Fruit fly (Drosophila melanogaster) whole organism, embryonic: Measurements from ENCODE around the gene Pstk.

Experiments used
- CG1024 ChIP-seq: fragments of 200-800 bp; sonication (Bioruptor generic); IDR thresholded peaks from 2 replicates; pipeline ENCODE4 v1.3.6; 2022; ENCODE audit warnings: missing biosample characterization, missing genetic modification characterization
- CG11560 ChIP-seq: fragments of 200-800 bp; sonication (Bioruptor generic); IDR thresholded peaks from 3 replicates; pipeline ENCODE4 v1.3.6; 2022; ENCODE audit warnings: missing biosample characterization, missing genetic modification characterization
- CG11723 ChIP-seq: fragments of 200-800 bp; sonication (Bioruptor generic); optimal IDR thresholded peaks from 2 replicates; lab custom pipeline; 2017; ENCODE audit warnings: missing biosample characterization, mild to moderate bottlenecking, missing genetic modification characterization
- CG12155 ChIP-seq: fragments of 200-800 bp; sonication (Bioruptor generic); optimal IDR thresholded peaks from 3 replicates; lab custom pipeline; 2016; ENCODE audit warnings: missing biosample characterization, missing genetic modification characterization
- CG1233 ChIP-seq: fragments of 200-800 bp; sonication (Bioruptor generic); optimal IDR thresholded peaks from 4 replicates; lab custom pipeline; 2018; ENCODE audit warnings: missing biosample characterization, mild to moderate bottlenecking, missing genetic modification characterization
- CG13287 ChIP-seq: fragments of 200-800 bp; sonication (Bioruptor generic); IDR thresholded peaks from 2 replicates; pipeline ENCODE4 v1.3.6; 2022; ENCODE audit warnings: missing biosample characterization, missing genetic modification characterization; ENCODE audit not compliant: partially characterized antibody
- CG15479 ChIP-seq: fragments of 200-800 bp; sonication (Bioruptor generic); optimal IDR thresholded peaks from 3 replicates; lab custom pipeline; 2019; ENCODE audit warnings: missing biosample characterization, mild to moderate bottlenecking, missing genetic modification characterization, moderate library complexity
- CG15696 ChIP-seq: fragments of 200-800 bp; sonication (Bioruptor generic); optimal IDR thresholded peaks from 2 replicates; lab custom pipeline; 2019; ENCODE audit warnings: missing biosample characterization, mild to moderate bottlenecking, missing genetic modification characterization, moderate library complexity
- CG17385 ChIP-seq: fragments of 200-800 bp; sonication (Bioruptor generic); optimal IDR thresholded peaks from 3 replicates; lab custom pipeline; 2018; ENCODE audit warnings: missing biosample characterization, mild to moderate bottlenecking, missing genetic modification characterization
- CG34224 ChIP-seq: fragments of 200-800 bp; sonication (Bioruptor generic); IDR thresholded peaks from 3 replicates; pipeline ENCODE4 v1.3.6; 2022; ENCODE audit warnings: missing biosample characterization, missing genetic modification characterization; ENCODE audit not compliant: partially characterized antibody
- CG34376 ChIP-seq: fragments of 200-800 bp; sonication (Bioruptor generic); optimal IDR thresholded peaks from 2 replicates; lab custom pipeline; 2018; ENCODE audit warnings: missing biosample characterization, mild to moderate bottlenecking, missing genetic modification characterization
- CG4360 ChIP-seq: fragments of 200-800 bp; sonication (Bioruptor generic); IDR thresholded peaks from 2 replicates; pipeline ENCODE4 v1.3.6; 2022; ENCODE audit warnings: missing biosample characterization, missing genetic modification characterization
- CG9215 ChIP-seq: fragments of 200-800 bp; sonication (Bioruptor generic); IDR thresholded peaks from 2 replicates; pipeline ENCODE4 v1.3.6; 2022; ENCODE audit warnings: missing biosample characterization, missing genetic modification characterization
- CG9932 ChIP-seq: fragments of 200-800 bp; sonication (Bioruptor generic); IDR thresholded peaks from 2 replicates; pipeline ENCODE4 v1.3.6; 2022; ENCODE audit warnings: missing biosample characterization, missing genetic modification characterization
- Dll ChIP-seq: fragments of 200-800 bp; sonication (Bioruptor generic); IDR thresholded peaks from 4 replicates; pipeline ENCODE4 v1.3.6; 2022; ENCODE audit warnings: missing biosample characterization, missing genetic modification characterization; ENCODE audit not compliant: partially characterized antibody
- Dp ChIP-seq: fragments of 200-800 bp; sonication (Bioruptor generic); optimal IDR thresholded peaks from 2 replicates; lab custom pipeline; 2018; ENCODE audit warnings: missing biosample characterization, mild to moderate bottlenecking, missing genetic modification characterization, moderate library complexity
- Elba2 ChIP-seq: fragments of 200-800 bp; sonication (Bioruptor generic); optimal IDR thresholded peaks from 3 replicates; lab custom pipeline; 2016; ENCODE audit warnings: missing biosample characterization, missing genetic modification characterization
- HLH4C ChIP-seq: fragments of 200-800 bp; sonication (Bioruptor generic); IDR thresholded peaks from 3 replicates; pipeline ENCODE4 v1.3.6; 2022; ENCODE audit warnings: missing biosample characterization, missing genetic modification characterization; ENCODE audit not compliant: partially characterized antibody
- HLHmδ ChIP-seq: fragments of 200-800 bp; sonication (Bioruptor generic); optimal IDR thresholded peaks from 2 replicates; lab custom pipeline; 2018; ENCODE audit warnings: missing biosample characterization, mild to moderate bottlenecking, missing genetic modification characterization, moderate library complexity
- HmgD ChIP-seq: fragments of 200-800 bp; sonication (Bioruptor generic); optimal IDR thresholded peaks from 3 replicates; lab custom pipeline; 2016; ENCODE audit warnings: missing biosample characterization, missing genetic modification characterization
- HmgZ ChIP-seq: fragments of 200-800 bp; sonication (Bioruptor generic); optimal IDR thresholded peaks from 2 replicates; lab custom pipeline; 2018; ENCODE audit warnings: missing biosample characterization, mild to moderate bottlenecking, missing genetic modification characterization
- Hr39 ChIP-seq: fragments of >200 bp; optimal IDR thresholded peaks from 2 replicates; lab custom pipeline; 2017
- MESR4 ChIP-seq: fragments of 200-800 bp; sonication (Bioruptor generic); optimal IDR thresholded peaks from 2 replicates; lab custom pipeline; 2018; ENCODE audit warnings: missing biosample characterization, mild to moderate bottlenecking, missing genetic modification characterization, moderate library complexity
- Opbp ChIP-seq: fragments of 200-800 bp; sonication (Bioruptor generic); IDR thresholded peaks from 3 replicates; pipeline ENCODE4 v1.3.6; 2022; ENCODE audit warnings: missing biosample characterization, missing genetic modification characterization; ENCODE audit not compliant: partially characterized antibody
- Trl ChIP-seq, 3 experiments: fragments of >200 bp in 2 of 3; fragments of 200-800 bp in 1 of 3; sonication (Bioruptor generic) in 1 of 3; optimal IDR thresholded peaks; 2 replicates in 1 of 3; 3 replicates in 2 of 3; lab custom pipeline; 2016 to 2017; ENCODE audit warnings: missing biosample characterization in 1 of 3, missing genetic modification characterization in 1 of 3
- ase ChIP-seq: fragments of 200-800 bp; sonication (Bioruptor generic); IDR thresholded peaks from 3 replicates; pipeline ENCODE4 v1.3.6; 2022; ENCODE audit warnings: missing biosample characterization, missing genetic modification characterization
- az2 ChIP-seq: fragments of 200-800 bp; sonication (Bioruptor generic); optimal IDR thresholded peaks from 3 replicates; lab custom pipeline; 2016; ENCODE audit warnings: missing biosample characterization, missing genetic modification characterization
- cg ChIP-seq: fragments of 200-800 bp; sonication (Bioruptor generic); optimal IDR thresholded peaks from 3 replicates; lab custom pipeline; 2019; ENCODE audit warnings: missing biosample characterization, mild to moderate bottlenecking, missing genetic modification characterization, moderate library complexity
- chm ChIP-seq: fragments of 200-800 bp; sonication (Bioruptor generic); IDR thresholded peaks from 2 replicates; pipeline ENCODE4 v1.3.6; 2022; ENCODE audit warnings: missing biosample characterization, missing genetic modification characterization
- crol ChIP-seq: fragments of 200-800 bp; sonication (Bioruptor generic); IDR thresholded peaks from 2 replicates; pipeline ENCODE4 v1.3.6; 2022; ENCODE audit warnings: missing biosample characterization, missing genetic modification characterization
- crp ChIP-seq, 2 experiments: fragments of 200-800 bp; sonication (Bioruptor generic); optimal IDR thresholded peaks; 2 replicates in 1 of 2; 3 replicates in 1 of 2; lab custom pipeline; 2017; ENCODE audit warnings: missing biosample characterization in 2 of 2, missing genetic modification characterization in 2 of 2, mild to moderate bottlenecking in 1 of 2, moderate library complexity in 1 of 2
- ewg ChIP-seq: fragments of 200-800 bp; sonication (Bioruptor generic); optimal IDR thresholded peaks from 3 replicates; lab custom pipeline; 2017; ENCODE audit warnings: mild to moderate bottlenecking, missing biosample characterization, missing genetic modification reagents, missing genetic modification characterization
- hth ChIP-seq: fragments of >200 bp; optimal IDR thresholded peaks from 2 replicates; lab custom pipeline; 2017; ENCODE audit warnings: inconsistent platforms
- insv ChIP-seq, 2 experiments: fragments of 200-800 bp; sonication (Bioruptor generic); optimal IDR thresholded peaks; 3 replicates each; lab custom pipeline; 2016 to 2018; ENCODE audit warnings: missing biosample characterization in 2 of 2, missing genetic modification characterization in 2 of 2
- kah ChIP-seq: fragments of 200-800 bp; sonication (Bioruptor generic); optimal IDR thresholded peaks from 2 replicates; lab custom pipeline; 2018; ENCODE audit warnings: missing biosample characterization, mild to moderate bottlenecking, missing genetic modification characterization
- ken ChIP-seq: fragments of 200-800 bp; sonication (Bioruptor generic); IDR thresholded peaks from 3 replicates; pipeline ENCODE4 v1.3.6; 2022; ENCODE audit warnings: missing biosample characterization, missing genetic modification characterization
- mld ChIP-seq: fragments of 200-800 bp; sonication (Bioruptor generic); IDR thresholded peaks from 3 replicates; pipeline ENCODE4 v1.3.6; 2022; ENCODE audit warnings: missing biosample characterization, missing genetic modification characterization; ENCODE audit not compliant: partially characterized antibody
- nom ChIP-seq: fragments of 200-800 bp; sonication (Bioruptor generic); optimal IDR thresholded peaks from 2 replicates; lab custom pipeline; 2017; ENCODE audit warnings: missing biosample characterization, missing genetic modification characterization, mild to moderate bottlenecking, moderate library complexity, missing genetic modification reagents
- org-1 ChIP-seq: fragments of 200-800 bp; sonication (Bioruptor generic); optimal IDR thresholded peaks from 2 replicates; lab custom pipeline; 2017; ENCODE audit warnings: missing biosample characterization, missing genetic modification characterization
- p53 ChIP-seq: fragments of 200-800 bp; sonication (Bioruptor generic); optimal IDR thresholded peaks from 2 replicates; lab custom pipeline; 2016; ENCODE audit warnings: missing biosample characterization, missing genetic modification characterization
- pan ChIP-seq, 4 experiments: fragments of >200 bp in 3 of 4; fragments of 200-800 bp in 1 of 4; sonication (Bioruptor generic) in 1 of 4; optimal IDR thresholded peaks in 3 of 4; IDR thresholded peaks in 1 of 4; 2 replicates each; pipeline versions ENCODE4 v1.3.6 to Lab custom; 2017 to 2022; ENCODE audit warnings: missing biosample characterization in 2 of 4, missing genetic modification characterization in 2 of 4, mixed read lengths in 1 of 4
- pzg ChIP-seq: fragments of 200-800 bp; sonication (Bioruptor generic); optimal IDR thresholded peaks from 3 replicates; lab custom pipeline; 2018; ENCODE audit warnings: missing biosample characterization, mild to moderate bottlenecking, missing genetic modification characterization, moderate library complexity
- rib ChIP-seq: fragments of 200-800 bp; sonication (Bioruptor generic); IDR thresholded peaks from 2 replicates; pipeline ENCODE4 v1.3.6; 2022; ENCODE audit warnings: missing biosample characterization, missing genetic modification characterization
- ro ChIP-seq: fragments of 200-800 bp; sonication (Bioruptor generic); IDR thresholded peaks from 2 replicates; pipeline ENCODE4 v1.3.6; 2022; ENCODE audit warnings: missing biosample characterization, missing genetic modification characterization
- stwl ChIP-seq: fragments of 200-800 bp; sonication (Bioruptor generic); optimal IDR thresholded peaks from 3 replicates; lab custom pipeline; 2018; ENCODE audit warnings: missing biosample characterization, mild to moderate bottlenecking, missing genetic modification characterization, moderate library complexity
- twi ChIP-seq: fragments of 200-800 bp; optimal IDR thresholded peaks from 2 replicates; lab custom pipeline; 2019; ENCODE audit warnings: missing biosample characterization, mild to moderate bottlenecking, missing genetic modification characterization, moderate library complexity
- vvl ChIP-seq: fragments of 200-800 bp; sonication (Bioruptor generic); IDR thresholded peaks from 2 replicates; pipeline ENCODE4 v1.3.6; 2022; ENCODE audit warnings: missing biosample characterization, missing genetic modification characterization

The Pstk gene

dm6 chrX:19637002-19637420 is 18.7 kb upstream of the Pstk start (continued):
- TF ChIP-seq stwl (tag; lab: Kevin White, UChicago): peak; percentile 7
- peak; percentile 94 for TF ChIP-seq cg (GFP tag; lab: Kevin White, UChicago)
- peak in 1 of 2 experiments; percentile 17 for TF ChIP-seq insv (GFP tag; optimal IDR thresholded peaks at IDR 0.05; lab: Kevin White, UChicago)
- TF ChIP-seq chm (GFP tag; lab: Robert Waterston, UW): peak; percentile 40; the same call in 1 of the 2 replicates
- peak; percentile 80 for TF ChIP-seq crol (GFP tag; lab: Robert Waterston, UW)
- TF ChIP-seq CG11723 (GFP tag; lab: Kevin White, UChicago): peak; percentile 22
- peak; percentile 17 for TF ChIP-seq pzg (GFP tag; lab: Kevin White, UChicago)
- TF ChIP-seq Trl (optimal IDR thresholded peaks at IDR 0.05; lab: Kevin White, UChicago): peak in 1 of 2 experiments; percentile 18
- no peak for TF ChIP-seq Trl (GFP tag; optimal IDR thresholded peaks at IDR 0.05; lab: Kevin White, UChicago)
- no peak for TF ChIP-seq ro (GFP tag; lab: Robert Waterston, UW)
- no peak for TF ChIP-seq rib (GFP tag; lab: Robert Waterston, UW)
- peak; percentile 10 for TF ChIP-seq HmgD (GFP tag; lab: Kevin White, UChicago)
- no peak for TF ChIP-seq CG15479
- no peak for TF ChIP-seq az2 (GFP tag; lab: Kevin White, UChicago)
- no peak for TF ChIP-seq org-1
- TF ChIP-seq CG1233 (GFP tag; lab: Kevin White, UChicago): no peak
- peak; percentile 14; the same call in 1 of the 2 replicates for TF ChIP-seq CG9932 (GFP tag; lab: Robert Waterston, UW)
- TF ChIP-seq pan (optimal IDR thresholded peaks at IDR 0.05; lab: Kevin White, UChicago): no peak
- no peak for TF ChIP-seq pan (GFP tag; optimal IDR thresholded peaks at IDR 0.05 in 1 of 2, IDR thresholded peaks at IDR 0.05 in 1 of 2)
- peak; percentile 86 for TF ChIP-seq CG9215 (GFP tag; lab: Robert Waterston, UW)

dm6 chrX:19631365-19631832 is 13.1 kb upstream of the Pstk start:
- TF ChIP-seq kah (GFP tag; lab: Kevin White, UChicago) (peak; percentile 39), CG15696 (tag; lab: Kevin White, UChicago) (no peak), HLHmδ (peak; percentile 57), Trl (optimal IDR thresholded peaks at IDR 0.05; lab: Kevin White, UChicago) (peak; percentile 84 to 92), Trl (GFP tag; optimal IDR thresholded peaks at IDR 0.05; lab: Kevin White, UChicago) (no peak), CG17385 (GFP tag; lab: Kevin White, UChicago) (peak; percentile 29), ewg (GFP tag; lab: Kevin White, UChicago) (peak; percentile 47), CG13287 (GFP tag; lab: Robert Waterston, UW) (peak; percentile 49; the same call in 1 of the 2 replicates), HmgZ (peak; percentile 11), MESR4 (GFP tag; lab: Kevin White, UChicago) (peak; percentile 13), CG1024 (GFP tag; lab: Robert Waterston, UW) (no peak), HLH4C (0 out of 3 replicates have a peak, but pooled peaks have one; percentile 44), Dp (GFP tag; lab: Kevin White, UChicago) (no peak), p53 (GFP tag; lab: Kevin White, UChicago) (peak; percentile 98), CG4360 (GFP tag; lab: Robert Waterston, UW) (peak; percentile 83), CG34376 (GFP tag; lab: Kevin White, UChicago) (peak; percentile 43), CG34224 (GFP tag; lab: Robert Waterston, UW) (peak; percentile 56; the same call in 2 of the 3 replicates), twi (tag; lab: Kevin White, UChicago) (peak; percentile 4), Elba2 (GFP tag; lab: Kevin White, UChicago) (peak; percentile 3), mld (GFP tag; lab: Robert Waterston, UW) (no peak; the same call in 2 of the 3 replicates), ken (GFP tag; lab: Robert Waterston, UW) (no peak), Hr39 (lab: Kevin White, UChicago) (no peak), nom (GFP tag; lab: Kevin White, UChicago) (peak; percentile 62), crol (GFP tag; lab: Robert Waterston, UW) (peak; percentile 91), Opbp (GFP tag; lab: Robert Waterston, UW) (peak; percentile 31; the same call in 1 of the 3 replicates), CG12155 (GFP tag; lab: Kevin White, UChicago) (peak; percentile 51), CG11560 (tag; lab: Robert Waterston, UW) (no peak), Dll (GFP tag; lab: Robert Waterston, UW) (0 out of 4 replicates have a peak, but pooled peaks have one; percentile 28), crp (GFP tag; optimal IDR thresholded peaks at IDR 0.05; lab: Kevin White, UChicago) (peak in 1 of 2 experiments; percentile 51), hth (lab: Kevin White, UChicago) (no peak), ase (GFP tag; lab: Robert Waterston, UW) (no peak), vvl (GFP tag; lab: Robert Waterston, UW) (peak; percentile 38; the same call in 1 of the 2 replicates)
